Worm (Caenorhabditis elegans): ENCODE data around the gene bcf-1.

Gene bcf-1

ce11 chrV:6385677-6386276, 22.8 kb downstream of the bcf-1 start:
- TF ChIP-seq ama-1 (optimal IDR thresholded peaks at IDR 0.05) (no peak), nhr-237 (tag; optimal IDR thresholded peaks at IDR 0.05) (no peak), peb-1 (tag; optimal IDR thresholded peaks at IDR 0.05) (no peak), ztf-4 (tag; optimal IDR thresholded peaks at IDR 0.05) (no peak), nhr-10 (tag; optimal IDR thresholded peaks at IDR 0.05) (no peak), sem-4 (tag; optimal IDR thresholded peaks at IDR 0.05) (no peak), sma-3 (GFP tag; optimal IDR thresholded peaks at IDR 0.05) (no peak), lin-39 (tag; optimal IDR thresholded peaks at IDR 0.05) (no peak), nhr-12 (tag; optimal IDR thresholded peaks at IDR 0.05) (no peak), F13H6.1 (tag; optimal IDR thresholded peaks at IDR 0.05) (no peak)

ce11 chrV:6374844-6375243, 33.7 kb downstream of the bcf-1 start, which contains the start of gene F13H6.5:
F13H6.5 (minus strand) TSS chrV:6374944.
- TF ChIP-seq aly-2 (tag; optimal IDR thresholded peaks at IDR 0.05) (no peak), gmeb-1 (tag; optimal IDR thresholded peaks at IDR 0.05) (no peak), nhr-6 (tag; optimal IDR thresholded peaks at IDR 0.05) (no peak), ztf-11 (tag; optimal IDR thresholded peaks at IDR 0.05) (no peak), unc-62 (GFP tag; optimal IDR thresholded peaks at IDR 0.05) (no peak), fos-1 (tag; optimal IDR thresholded peaks at IDR 0.05) (no peak), nhr-21 (tag; optimal IDR thresholded peaks at IDR 0.05) (no peak), peb-1 (tag; optimal IDR thresholded peaks at IDR 0.05) (no peak)

- TF ChIP-seq alr-1 (tag; optimal IDR thresholded peaks at IDR 0.05) = no peak
- no peak for TF ChIP-seq elt-3 (tag; optimal IDR thresholded peaks at IDR 0.05)
- TF ChIP-seq elt-1 (tag; optimal IDR thresholded peaks at IDR 0.05) = no peak
- TF ChIP-seq crh-2 (tag; optimal IDR thresholded peaks at IDR 0.05) = no peak
- TF ChIP-seq nhr-23 (tag; optimal IDR thresholded peaks at IDR 0.05) = no peak
- no peak for TF ChIP-seq lin-11 (tag; optimal IDR thresholded peaks at IDR 0.05)
- TF ChIP-seq ama-1 (optimal IDR thresholded peaks at IDR 0.05) = no peak
- no peak for TF ChIP-seq unc-62 (GFP tag; optimal IDR thresholded peaks at IDR 0.05)
- no peak for TF ChIP-seq ztf-1 (GFP tag; conservative IDR thresholded peaks at IDR 0.05)
- no peak for TF ChIP-seq Y55F3AM.14 (GFP tag; optimal IDR thresholded peaks at IDR 0.05)
- no peak for TF ChIP-seq ZK546.5 (tag; optimal IDR thresholded peaks at IDR 0.05)
- no peak for TF ChIP-seq ztf-4 (tag; optimal IDR thresholded peaks at IDR 0.05)
- TF ChIP-seq nhr-10 (tag; optimal IDR thresholded peaks at IDR 0.05) = no peak
- no peak for TF ChIP-seq ceh-82 (tag; optimal IDR thresholded peaks at IDR 0.05)
- TF ChIP-seq blmp-1 (tag; optimal IDR thresholded peaks at IDR 0.05; ENCODE audit: insufficient read depth) = no peak
These were observed 40.1 kb downstream of the bcf-1 start for ce11 chrV:6368494-6368893.

DNA sequence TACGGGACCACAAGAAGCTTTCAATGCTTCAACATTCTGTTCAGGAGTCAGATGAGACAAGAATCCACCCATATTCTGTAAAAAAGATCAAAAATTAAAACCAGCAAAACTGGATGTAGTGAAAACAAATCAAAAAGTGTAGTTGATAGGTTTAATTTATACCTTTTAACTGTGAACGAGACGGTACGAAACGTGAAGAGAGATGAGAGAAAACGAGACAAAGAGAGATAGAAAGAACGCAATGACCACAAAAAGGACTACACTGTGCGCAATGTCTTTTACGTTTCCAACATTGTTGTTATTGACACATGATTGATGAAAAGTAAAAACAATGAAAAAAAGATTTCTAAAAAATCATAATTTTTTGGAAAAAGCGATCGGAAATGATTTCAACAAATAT, 43.0 kb downstream of the bcf-1 start, which contains the start of gene cest-33:
Gene cest-33, minus strand, starts transcription at position 75 of the 400 bp plus-strand sequence.
- TF ChIP-seq nhr-11 (tag; optimal IDR thresholded peaks at IDR 0.05) (no peak), sma-3 (GFP tag; optimal IDR thresholded peaks at IDR 0.05) (peak; percentile 18), lin-13 (GFP tag; optimal IDR thresholded peaks at IDR 0.05) (no peak), elt-3 (tag; optimal IDR thresholded peaks at IDR 0.05) (no peak), nhr-77 (tag; optimal IDR thresholded peaks at IDR 0.05) (no peak), mab-5 (tag; optimal IDR thresholded peaks at IDR 0.05) (no peak), nhr-10 (tag; optimal IDR thresholded peaks at IDR 0.05) (no peak), unc-55 (GFP tag; optimal IDR thresholded peaks at IDR 0.05) (no peak), egl-27 (tag; optimal IDR thresholded peaks at IDR 0.05) (no peak), lsy-2 (tag; optimal IDR thresholded peaks at IDR 0.05) (no peak), mdl-1 (tag; optimal IDR thresholded peaks at IDR 0.05) (no peak), lin-11 (tag; optimal IDR thresholded peaks at IDR 0.05) (no peak), ceh-16 (tag; optimal IDR thresholded peaks at IDR 0.05) (no peak), R02D3.7 (tag; optimal IDR thresholded peaks at IDR 0.05) (no peak), ZK546.5 (tag; optimal IDR thresholded peaks at IDR 0.05) (no peak), ztf-11 (tag; optimal IDR thresholded peaks at IDR 0.05) (no peak), snpc-4 (tag; optimal IDR thresholded peaks at IDR 0.05) (no peak), nhr-237 (tag; optimal IDR thresholded peaks at IDR 0.05) (no peak), ama-1 (optimal IDR thresholded peaks at IDR 0.05) (no peak), peb-1 (tag; optimal IDR thresholded peaks at IDR 0.05) (no peak), unc-62 (GFP tag; optimal IDR thresholded peaks at IDR 0.05) (no peak), crh-2 (tag; optimal IDR thresholded peaks at IDR 0.05) (peak; percentile 41), nhr-129 (tag; optimal IDR thresholded peaks at IDR 0.05) (no peak), sma-9 (GFP tag; optimal IDR thresholded peaks at IDR 0.05) (peak; percentile 62), sma-9 (tag; optimal IDR thresholded peaks at IDR 0.05) (no peak), C34F6.9 (tag; optimal IDR thresholded peaks at IDR 0.05) (no peak), blmp-1 (tag; optimal IDR thresholded peaks at IDR 0.05; ENCODE audit: insufficient read depth) (peak; percentile 33), nhr-21 (tag; optimal IDR thresholded peaks at IDR 0.05) (peak; percentile 23), aly-2 (tag; optimal IDR thresholded peaks at IDR 0.05) (no peak), skn-1 (tag; optimal IDR thresholded peaks at IDR 0.05) (no peak), gmeb-1 (tag; optimal IDR thresholded peaks at IDR 0.05) (no peak), alr-1 (tag; optimal IDR thresholded peaks at IDR 0.05) (no peak), mbf-1 (tag; optimal IDR thresholded peaks at IDR 0.05) (no peak), nhr-23 (tag; optimal IDR thresholded peaks at IDR 0.05) (no peak), sem-4 (tag; optimal IDR thresholded peaks at IDR 0.05) (no peak), nhr-12 (tag; optimal IDR thresholded peaks at IDR 0.05) (no peak), nhr-25 (tag; optimal IDR thresholded peaks at IDR 0.05) (peak; percentile 36), ztf-4 (tag; optimal IDR thresholded peaks at IDR 0.05) (no peak)

Data from whole organism, L2 larva.